Worm (Caenorhabditis elegans) whole organism, L4 larva: ENCODE measurements around the gene Y26G10.1.

ENCODE experiments used
- R02D3.7 ChIP-seq: fragments of 150-350 bp; sonication (generic microtip); optimal IDR thresholded peaks from 3 replicates; lab custom pipeline; 2014; ENCODE audit warnings: missing biosample characterization, missing genetic modification characterization
- Y48G9A.11 ChIP-seq: fragments of 200-800 bp; sonication (Bioruptor generic); IDR thresholded peaks from 2 replicates; pipeline ENCODE4 v1.3.6; 2022; ENCODE audit warnings: missing genetic modification reagents, missing genetic modification characterization, missing compliant biosample characterization
- lsy-2 ChIP-seq, 2 experiments: fragments of 150-350 bp in 1 of 2; sonication (generic microtip) in 1 of 2; optimal IDR thresholded peaks; 2 replicates each; lab custom pipeline; 2014 to 2017; ENCODE audit warnings: missing biosample characterization in 2 of 2, missing genetic modification characterization in 2 of 2
- nhr-25 ChIP-seq: sonication (generic microtip); optimal IDR thresholded peaks from 2 replicates; lab custom pipeline; 2017; ENCODE audit warnings: missing genetic modification characterization, mild to moderate bottlenecking, missing compliant biosample characterization, antibody characterized with exemption, moderate library complexity, borderline replicate concordance; ENCODE audit not compliant: insufficient read depth
- nhr-77 ChIP-seq: fragments of 150-350 bp; optimal IDR thresholded peaks from 2 replicates; lab custom pipeline; 2014; ENCODE audit warnings: missing biosample characterization, missing genetic modification characterization
- zag-1 ChIP-seq: fragments of 150-350 bp; optimal IDR thresholded peaks from 2 replicates; lab custom pipeline; 2014; ENCODE audit warnings: missing biosample characterization, missing genetic modification characterization

DNA sequence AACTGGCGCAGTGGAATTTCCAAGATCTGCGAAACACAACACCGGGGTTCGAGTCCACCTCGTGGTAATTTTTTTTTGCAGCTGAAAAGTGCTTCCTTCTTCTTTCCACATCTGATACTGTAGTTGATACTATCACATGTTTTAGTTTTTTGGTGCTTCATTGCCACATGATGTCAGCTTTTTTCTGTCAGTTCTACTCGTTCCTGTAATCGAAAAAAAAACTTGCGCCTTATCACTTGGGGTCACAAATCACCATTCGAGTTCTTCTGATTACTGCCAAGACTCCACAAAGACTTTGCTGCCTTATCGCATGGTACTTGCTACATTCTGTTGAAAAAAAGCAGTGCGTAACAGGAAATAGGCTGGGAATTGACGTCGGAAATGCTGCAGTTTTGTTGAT is 26.0 kb upstream of the Y26G10.1 start:
- TF ChIP-seq R02D3.7 (tag; lab: Kevin White, UChicago) = no peak
- TF ChIP-seq zag-1 (tag; lab: Kevin White, UChicago) = no peak
- TF ChIP-seq nhr-25 (tag; lab: Kevin White, UChicago) = no peak
- TF ChIP-seq nhr-77 (tag; lab: Kevin White, UChicago) = peak; percentile 78
- TF ChIP-seq Y48G9A.11 (GFP tag; lab: Robert Waterston, UW) = no peak
- no peak for TF ChIP-seq lsy-2 (tag; optimal IDR thresholded peaks at IDR 0.05; lab: Kevin White, UChicago)
